Fruit fly (Drosophila melanogaster): ENCODE results near the gene S6k.

Gene S6k

dm6 chr3L:5779476-5780401 lies 31.0 kb downstream of the S6k start, which contains the start of the genes Myt1, PGRP-LD and Pmi (continued):
- TF ChIP-seq CG15011 (GFP tag; optimal IDR thresholded peaks at IDR 0.05) (no peak), CG15601 (tag; optimal IDR thresholded peaks at IDR 0.05) (peak; percentile 3), CG13287 (GFP tag; IDR thresholded peaks at IDR 0.05; ENCODE audit: partially characterized antibody) (peak; percentile 16; the same call in 1 of the 2 replicates), Hr3 (GFP tag; optimal IDR thresholded peaks at IDR 0.05) (no peak), pb (GFP tag; optimal IDR thresholded peaks at IDR 0.05) (no peak), Oli (tag; optimal IDR thresholded peaks at IDR 0.05) (no peak), nmo (GFP tag; optimal IDR thresholded peaks at IDR 0.05) (peak; percentile 24), CG2678 (tag; optimal IDR thresholded peaks at IDR 0.05) (no peak), Doc3 (GFP tag; IDR thresholded peaks at IDR 0.05; ENCODE audit: partially characterized antibody) (no peak), dysf (GFP tag; IDR thresholded peaks at IDR 0.05) (no peak), Ets65A (GFP tag) (no peak), chinmo (GFP tag; IDR thresholded peaks at IDR 0.05; ENCODE audit: partially characterized antibody) (0 out of 4 replicates have a peak, but pooled peaks have one; percentile 62), Nf-YA (GFP tag; IDR thresholded peaks at IDR 0.05) (no peak), Sry-δ (GFP tag; optimal IDR thresholded peaks at IDR 0.05) (peak; percentile 61), pros (GFP tag; optimal IDR thresholded peaks at IDR 0.05) (peak; percentile 39), lola (GFP tag; optimal IDR thresholded peaks at IDR 0.05) (no peak), sens-2 (GFP tag; IDR thresholded peaks at IDR 0.05) (no peak), CG31388 (GFP tag; optimal IDR thresholded peaks at IDR 0.05) (no peak), Ets97D (GFP tag; optimal IDR thresholded peaks at IDR 0.05) (no peak), her (GFP tag; optimal IDR thresholded peaks at IDR 0.05) (no peak), Atf3 (GFP tag; optimal IDR thresholded peaks at IDR 0.05) (no peak), disco-r (GFP tag; optimal IDR thresholded peaks at IDR 0.05) (no peak), CG11456 (GFP tag; IDR thresholded peaks at IDR 0.05) (no peak), gsb (GFP tag; IDR thresholded peaks at IDR 0.05) (no peak), CG34422 (GFP tag; IDR thresholded peaks at IDR 0.05) (peak; percentile 33; the same call in 1 of the 3 replicates), CG3163 (GFP tag; optimal IDR thresholded peaks at IDR 0.05) (no peak), Deaf1 (tag; optimal IDR thresholded peaks at IDR 0.05) (no peak), ewg (GFP tag; optimal IDR thresholded peaks at IDR 0.05) (no peak), Mes4 (GFP tag; optimal IDR thresholded peaks at IDR 0.05) (no peak), CG7928 (GFP tag; optimal IDR thresholded peaks at IDR 0.05) (no peak), lbe (GFP tag; optimal IDR thresholded peaks at IDR 0.05) (peak; percentile 2), E2f1 (GFP tag; IDR thresholded peaks at IDR 0.05) (no peak), CG10147 (GFP tag; optimal IDR thresholded peaks at IDR 0.05) (no peak), Myb (GFP tag; optimal IDR thresholded peaks at IDR 0.05) (peak; percentile 38), cas (GFP tag; IDR thresholded peaks at IDR 0.05) (no peak), HLH4C (GFP tag; IDR thresholded peaks at IDR 0.05; ENCODE audit: partially characterized antibody) (0 out of 3 replicates have a peak, but pooled peaks have one; percentile 17), CG31441 (GFP tag; IDR thresholded peaks at IDR 0.05) (no peak), slp2 (GFP tag; optimal IDR thresholded peaks at IDR 0.05) (no peak), CG31365 (tag; optimal IDR thresholded peaks at IDR 0.05) (no peak), Med (GFP tag) (peak; percentile 73), CG12391 (tag; optimal IDR thresholded peaks at IDR 0.05) (peak; percentile 27), crp (GFP tag; optimal IDR thresholded peaks at IDR 0.05) (no peak), CG3995 (GFP tag; optimal IDR thresholded peaks at IDR 0.05) (no peak), fd96Cb (tag; optimal IDR thresholded peaks at IDR 0.05) (no peak), repo (GFP tag; optimal IDR thresholded peaks at IDR 0.05) (no peak), CG6683 (GFP tag; optimal IDR thresholded peaks at IDR 0.05) (no peak), inv (GFP tag; IDR thresholded peaks at IDR 0.05; ENCODE audit: partially characterized antibody) (0 out of 2 replicates have a peak, but pooled peaks have one; percentile 7), al (GFP tag; IDR thresholded peaks at IDR 0.05) (no peak)

All from whole organism, embryonic.